Worm (Caenorhabditis elegans) whole organism, L3 larva: Measurements from ENCODE around the gene clec-43.
"Not testable (repeated sequence)": the region's sequence is repeated elsewhere in the genome, so short reads cannot be mapped to it uniquely, and the experiment has no call there.

ENCODE experiments used
- R02D3.7 ChIP-seq: fragments of 150-350 bp; optimal IDR thresholded peaks from 2 replicates; lab custom pipeline; 2014; ENCODE audit warnings: missing biosample characterization, missing genetic modification characterization
- ama-1 ChIP-seq: fragments of 150-350 bp; optimal IDR thresholded peaks from 2 replicates; lab custom pipeline; 2018
- ceh-82 ChIP-seq: fragments of 150-350 bp; optimal IDR thresholded peaks from 2 replicates; lab custom pipeline; 2014; ENCODE audit warnings: missing biosample characterization, missing genetic modification characterization
- ceh-9 ChIP-seq: sonication (generic microtip); optimal IDR thresholded peaks from 2 replicates; lab custom pipeline; 2018; ENCODE audit warnings: missing biosample characterization, missing genetic modification characterization
- elt-1 ChIP-seq: fragments of 150-350 bp; optimal IDR thresholded peaks from 2 replicates; lab custom pipeline; 2014; ENCODE audit warnings: missing biosample characterization, missing genetic modification characterization
- fkh-10 ChIP-seq: sonication (generic microtip); optimal IDR thresholded peaks from 2 replicates; lab custom pipeline; 2017; ENCODE audit warnings: missing biosample characterization, missing genetic modification reagents, missing genetic modification characterization
- mdl-1 ChIP-seq: fragments of 150-350 bp; optimal IDR thresholded peaks from 2 replicates; lab custom pipeline; 2014; ENCODE audit warnings: missing biosample characterization, missing genetic modification characterization
- nhr-23 ChIP-seq: fragments of 150-350 bp; optimal IDR thresholded peaks from 2 replicates; lab custom pipeline; 2014; ENCODE audit warnings: missing biosample characterization, missing genetic modification reagents, missing genetic modification characterization
- nhr-237 ChIP-seq: fragments of 150-350 bp; optimal IDR thresholded peaks from 2 replicates; lab custom pipeline; 2014; ENCODE audit warnings: missing biosample characterization, missing genetic modification characterization
- pqm-1 ChIP-seq: fragments of 150-350 bp; optimal IDR thresholded peaks from 2 replicates; lab custom pipeline; 2017; ENCODE audit warnings: missing biosample characterization, missing genetic modification characterization, inconsistent platforms
- unc-39 ChIP-seq: sonication (generic microtip); optimal IDR thresholded peaks from 4 replicates; lab custom pipeline; 2017; ENCODE audit warnings: missing biosample characterization, missing genetic modification characterization
- unc-62 ChIP-seq: fragments of 150-350 bp; sonication (generic microtip); optimal IDR thresholded peaks from 4 replicates; lab custom pipeline; 2014; ENCODE audit warnings: missing biosample characterization, missing genetic modification reagents, missing genetic modification characterization
- ztf-4 ChIP-seq: fragments of 150-350 bp; optimal IDR thresholded peaks from 2 replicates; lab custom pipeline; 2014; ENCODE audit warnings: missing biosample characterization, missing genetic modification characterization

ce11 chrII:954626-955025 lies 10.8 kb downstream of the clec-43 start, which contains the start of gene fbxc-7:
- TF ChIP-seq ztf-4 (tag; lab: Kevin White, UChicago); unc-62 (GFP tag; lab: Kevin White, UChicago); ama-1 (lab: Kevin White, UChicago); pqm-1 (tag; lab: Kevin White, UChicago); elt-1; ceh-82; fkh-10 (GFP tag; lab: Kevin White, UChicago); nhr-237; ceh-9; R02D3.7 (tag; lab: Kevin White, UChicago); unc-39; nhr-23; mdl-1: not testable (repeated sequence)
